Worm (Caenorhabditis elegans) whole organism, late embryonic: ENCODE measurements around the gene npp-18.

ENCODE experiments used
- C08G9.2 ChIP-seq: sonication (generic microtip); optimal IDR thresholded peaks from 2 replicates; lab custom pipeline; 2016; ENCODE audit warnings: mild to moderate bottlenecking, missing genetic modification characterization, moderate library complexity, missing compliant biosample characterization
- C38D4.7 ChIP-seq: fragments of 200-800 bp; sonication (Bioruptor generic); optimal IDR thresholded peaks from 2 replicates; lab custom pipeline; 2018; ENCODE audit warnings: mild to moderate bottlenecking, missing genetic modification characterization, moderate library complexity, missing compliant biosample characterization
- F13H6.1 ChIP-seq: sonication (generic microtip); optimal IDR thresholded peaks from 2 replicates; lab custom pipeline; 2016; ENCODE audit warnings: missing genetic modification characterization, missing compliant biosample characterization
- K02D7.2 ChIP-seq: sonication (generic microtip); optimal IDR thresholded peaks from 2 replicates; lab custom pipeline; 2017; ENCODE audit warnings: mild to moderate bottlenecking, missing genetic modification characterization, missing compliant biosample characterization
- K09A11.1 ChIP-seq: sonication (generic microtip); optimal IDR thresholded peaks from 2 replicates; lab custom pipeline; 2017; ENCODE audit warnings: antibody characterized with exemption, mild to moderate bottlenecking, missing genetic modification characterization, missing compliant biosample characterization; ENCODE audit not compliant: insufficient read depth
- T23F11.4 ChIP-seq: fragments of 200-800 bp; sonication (Bioruptor generic); optimal IDR thresholded peaks from 2 replicates; lab custom pipeline; 2018; ENCODE audit warnings: mild to moderate bottlenecking, missing genetic modification characterization, missing compliant biosample characterization
- ahr-1 ChIP-seq: sonication (generic microtip); optimal IDR thresholded peaks from 2 replicates; lab custom pipeline; 2016; ENCODE audit warnings: missing genetic modification characterization, missing compliant biosample characterization
- ceh-14 ChIP-seq: sonication (generic microtip); optimal IDR thresholded peaks from 2 replicates; lab custom pipeline; 2016; ENCODE audit warnings: missing genotype, missing genetic modification characterization, missing compliant biosample characterization
- ceh-19 ChIP-seq: fragments of 200-800 bp; sonication (Bioruptor generic); optimal IDR thresholded peaks from 2 replicates; lab custom pipeline; 2018; ENCODE audit warnings: mild to moderate bottlenecking, missing genetic modification characterization, missing compliant biosample characterization
- ceh-2 ChIP-seq: sonication (generic microtip); optimal IDR thresholded peaks from 2 replicates; lab custom pipeline; 2016; ENCODE audit warnings: missing genotype, missing genetic modification characterization, missing compliant biosample characterization
- ceh-31 ChIP-seq: sonication (generic microtip); optimal IDR thresholded peaks from 2 replicates; lab custom pipeline; 2016; ENCODE audit warnings: missing genetic modification characterization, missing compliant biosample characterization
- ceh-45 ChIP-seq: fragments of 200-800 bp; sonication (Bioruptor generic); IDR thresholded peaks from 2 replicates; pipeline ENCODE4 v1.3.6; 2022; ENCODE audit warnings: missing genetic modification reagents, missing genetic modification characterization, missing compliant biosample characterization
- ceh-48 ChIP-seq: sonication (generic microtip); optimal IDR thresholded peaks from 2 replicates; lab custom pipeline; 2016; ENCODE audit warnings: missing genetic modification characterization, inconsistent platforms, missing compliant biosample characterization
- ceh-6 ChIP-seq: fragments of 200-800 bp; sonication (Bioruptor generic); optimal IDR thresholded peaks from 2 replicates; lab custom pipeline; 2018; ENCODE audit warnings: mild to moderate bottlenecking, missing genetic modification characterization, missing compliant biosample characterization
- dmd-4 ChIP-seq: sonication (generic microtip); optimal IDR thresholded peaks from 2 replicates; lab custom pipeline; 2016; ENCODE audit warnings: borderline replicate concordance, missing genetic modification characterization, missing compliant biosample characterization
- elt-2 ChIP-seq: sonication (generic microtip); optimal IDR thresholded peaks from 2 replicates; lab custom pipeline; 2016; ENCODE audit warnings: missing genetic modification reagents, missing genetic modification characterization, missing compliant biosample characterization
- elt-4 ChIP-seq: sonication (generic microtip); optimal IDR thresholded peaks from 2 replicates; lab custom pipeline; 2016; ENCODE audit warnings: missing genetic modification characterization, missing compliant biosample characterization
- ets-4 ChIP-seq: sonication (generic microtip); optimal IDR thresholded peaks from 2 replicates; lab custom pipeline; 2016; ENCODE audit warnings: missing genetic modification characterization, missing compliant biosample characterization
- fax-1 ChIP-seq: sonication (generic microtip); optimal IDR thresholded peaks from 2 replicates; lab custom pipeline; 2016; ENCODE audit warnings: missing genotype, missing genetic modification characterization, missing compliant biosample characterization
- fkh-10 ChIP-seq: fragments of 150-350 bp; optimal IDR thresholded peaks from 2 replicates; lab custom pipeline; 2014; ENCODE audit warnings: missing biosample characterization, missing genetic modification reagents, missing genetic modification characterization
- hlh-15 ChIP-seq: sonication (generic microtip); optimal IDR thresholded peaks from 2 replicates; lab custom pipeline; 2016; ENCODE audit warnings: missing genetic modification characterization, missing compliant biosample characterization
- hlh-6 ChIP-seq: sonication (generic microtip); optimal IDR thresholded peaks from 2 replicates; lab custom pipeline; 2016; ENCODE audit warnings: missing genotype, missing genetic modification characterization, missing compliant biosample characterization
- hlh-8 ChIP-seq: sonication (generic microtip); optimal IDR thresholded peaks from 2 replicates; lab custom pipeline; 2016; ENCODE audit warnings: missing genotype, missing genetic modification characterization, missing compliant biosample characterization
- madf-2 ChIP-seq: sonication (generic microtip); optimal IDR thresholded peaks from 2 replicates; lab custom pipeline; 2017; ENCODE audit warnings: missing genetic modification characterization, missing compliant biosample characterization
- nfya-1 ChIP-seq: sonication (generic microtip); optimal IDR thresholded peaks from 2 replicates; lab custom pipeline; 2017; ENCODE audit warnings: missing genetic modification characterization, mild to moderate bottlenecking, missing compliant biosample characterization, antibody characterized with exemption, moderate library complexity
- nhr-11 ChIP-seq: fragments of 150-350 bp; optimal IDR thresholded peaks from 2 replicates; lab custom pipeline; 2014; ENCODE audit warnings: missing biosample characterization, missing genetic modification characterization
- odd-2 ChIP-seq: sonication (generic microtip); optimal IDR thresholded peaks from 2 replicates; lab custom pipeline; 2017; ENCODE audit warnings: antibody characterized with exemption, mild to moderate bottlenecking, missing genetic modification characterization, missing compliant biosample characterization
- pha-4 ChIP-seq: fragments of 150-350 bp; optimal IDR thresholded peaks from 2 replicates; lab custom pipeline; 2018; ENCODE audit warnings: missing biosample characterization, missing genetic modification reagents, missing genetic modification characterization
- pros-1 ChIP-seq: fragments of 150-350 bp; optimal IDR thresholded peaks from 2 replicates; lab custom pipeline; 2014; ENCODE audit warnings: missing biosample characterization, missing genetic modification reagents, missing genetic modification characterization
- sox-4 ChIP-seq: sonication (generic microtip); optimal IDR thresholded peaks from 2 replicates; lab custom pipeline; 2017; ENCODE audit warnings: mild to moderate bottlenecking, missing genetic modification characterization, inconsistent platforms, missing compliant biosample characterization
- tbx-2 ChIP-seq: sonication (generic microtip); optimal IDR thresholded peaks from 2 replicates; lab custom pipeline; 2016; ENCODE audit warnings: missing genetic modification characterization, missing compliant biosample characterization
- ttx-3 ChIP-seq: sonication (generic microtip); optimal IDR thresholded peaks from 2 replicates; lab custom pipeline; 2016; ENCODE audit warnings: missing genetic modification reagents, missing genetic modification characterization, missing compliant biosample characterization
- unc-55 ChIP-seq: sonication (generic microtip); optimal IDR thresholded peaks from 2 replicates; lab custom pipeline; 2017; ENCODE audit warnings: missing biosample characterization, missing genetic modification reagents, missing genetic modification characterization
- zip-5 ChIP-seq: sonication (generic microtip); optimal IDR thresholded peaks from 2 replicates; lab custom pipeline; 2016; ENCODE audit warnings: missing genetic modification characterization, missing compliant biosample characterization

Gene npp-18

DNA sequence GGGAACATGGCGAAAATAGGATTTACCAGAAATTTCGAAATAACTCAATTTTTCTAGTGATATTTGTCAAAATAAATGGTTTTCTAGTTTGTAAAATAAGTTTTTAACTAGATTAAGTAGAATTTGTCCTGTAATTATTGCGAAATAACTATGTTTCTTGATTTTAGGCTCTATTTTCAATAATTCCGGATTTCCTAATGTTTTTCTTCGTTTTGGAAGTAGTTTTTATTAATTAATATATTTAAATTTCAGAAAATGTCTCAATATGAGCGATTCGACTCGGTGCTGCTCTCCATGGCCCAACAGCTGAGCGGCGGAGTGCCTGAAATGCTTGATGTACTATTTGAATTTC lies 44.6 kb downstream of the npp-18 start, which contains the start of gene nud-1:
Gene nud-1, plus strand, starts transcription at position 253 of the 352 bp plus-strand sequence.
- TF ChIP-seq pros-1 (tag; lab: Kevin White, UChicago) (no peak), ceh-31 (tag; lab: Kevin White, UChicago) (no peak), C38D4.7 (no peak), hlh-6 (tag; lab: Kevin White, UChicago) (no peak), ceh-19 (no peak), ceh-14 (tag; lab: Kevin White, UChicago) (no peak), ceh-45 (GFP tag; lab: Robert Waterston, UW) (no peak), zip-5 (tag; lab: Kevin White, UChicago) (no peak), nhr-11 (tag; lab: Kevin White, UChicago) (no peak), K02D7.2 (tag; lab: Kevin White, UChicago) (no peak), C08G9.2 (no peak), F13H6.1 (tag; lab: Kevin White, UChicago) (no peak)

- TF ChIP-seq nhr-11 (tag; lab: Kevin White, UChicago), result no peak
- no peak for TF ChIP-seq sox-4 (tag; lab: Kevin White, UChicago)
- TF ChIP-seq T23F11.4 (GFP tag; lab: Kevin White, UChicago), result no peak
- no peak for TF ChIP-seq hlh-8 (tag; lab: Kevin White, UChicago)
- TF ChIP-seq ceh-2 (tag; lab: Kevin White, UChicago), result no peak
- TF ChIP-seq ceh-45 (GFP tag; lab: Robert Waterston, UW), result no peak
- no peak for TF ChIP-seq ahr-1
- TF ChIP-seq hlh-6 (tag; lab: Kevin White, UChicago), result no peak
- TF ChIP-seq fax-1 (tag; lab: Kevin White, UChicago), result no peak
These were observed 45.6 kb downstream of the npp-18 start, which contains the start of gene dro-1 for ce11 chrIII:13342079-13342734. dro-1 (plus strand) TSS chrIII:13342684.

ce11 chrIII:13343117-13343516 lies 46.5 kb downstream of the npp-18 start, which contains the start of gene ife-1:
ife-1 (plus strand) TSS chrIII:13343417.
- TF ChIP-seq elt-4 (tag; lab: Kevin White, UChicago) (no peak), ceh-48 (tag; lab: Kevin White, UChicago) (no peak), ets-4 (tag; lab: Kevin White, UChicago) (no peak), hlh-6 (tag; lab: Kevin White, UChicago) (no peak), nfya-1 (tag; lab: Kevin White, UChicago) (no peak), hlh-15 (tag; lab: Kevin White, UChicago) (no peak), T23F11.4 (GFP tag; lab: Kevin White, UChicago) (no peak), C38D4.7 (no peak), K09A11.1 (no peak), dmd-4 (tag; lab: Kevin White, UChicago) (no peak), ttx-3 (tag; lab: Kevin White, UChicago) (no peak), zip-5 (tag; lab: Kevin White, UChicago) (no peak), ceh-6 (GFP tag; lab: Kevin White, UChicago) (no peak), sox-4 (tag; lab: Kevin White, UChicago) (no peak), elt-2 (tag; lab: Kevin White, UChicago) (no peak)
- TF ChIP-seq, all 69 proteins: peak for 0

DNA sequence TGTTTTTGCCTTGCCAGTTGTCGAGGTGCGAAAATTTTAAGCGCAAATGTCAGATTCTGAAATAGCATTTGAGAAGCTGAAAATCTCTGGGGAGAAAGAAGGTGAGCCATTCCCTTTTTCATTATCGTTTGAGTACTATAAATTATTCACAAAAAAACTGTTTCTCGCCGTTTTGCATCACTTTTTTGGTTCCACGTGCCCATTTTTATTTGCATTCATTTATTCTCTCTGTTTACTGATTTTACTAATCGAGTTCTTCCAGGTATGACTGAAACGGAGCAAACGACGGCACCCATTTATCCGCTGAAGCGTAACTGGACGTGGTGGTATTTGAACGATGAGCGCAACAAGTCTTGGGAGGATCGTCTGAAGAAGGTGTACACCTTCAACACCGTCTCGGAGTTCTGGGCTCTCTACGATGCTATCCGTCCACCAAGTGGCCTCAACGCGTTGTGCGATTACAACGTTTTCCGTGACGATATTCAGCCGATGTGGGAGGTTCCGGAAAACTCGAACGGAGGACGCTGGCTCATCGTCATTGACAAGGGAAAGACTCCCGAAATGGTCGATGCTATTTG lies 47.0 kb downstream of the npp-18 start:
- no peak for TF ChIP-seq odd-2 (tag; lab: Kevin White, UChicago)
- TF ChIP-seq pha-4 (tag; lab: Kevin White, UChicago), result no peak
- no peak for TF ChIP-seq tbx-2 (tag; lab: Kevin White, UChicago)
- TF ChIP-seq madf-2, result no peak
- no peak for TF ChIP-seq ceh-31 (tag; lab: Kevin White, UChicago)
- no peak for TF ChIP-seq ceh-19
- no peak for TF ChIP-seq fkh-10 (GFP tag; lab: Kevin White, UChicago)
- no peak for TF ChIP-seq K09A11.1
- TF ChIP-seq unc-55 (GFP tag; lab: Kevin White, UChicago), result no peak
- no peak for TF ChIP-seq C08G9.2
- no peak for TF ChIP-seq fax-1 (tag; lab: Kevin White, UChicago)
- no peak for TF ChIP-seq hlh-15 (tag; lab: Kevin White, UChicago)
- TF ChIP-seq hlh-8 (tag; lab: Kevin White, UChicago), result no peak
- no peak for TF ChIP-seq ceh-2 (tag; lab: Kevin White, UChicago)
